Worm (Caenorhabditis elegans): ENCODE measurements around the gene dnj-20.

ce11 chrII:9575670-9576069, 48.3 kb downstream of the dnj-20 start, which contains the start of gene exc-7:
- no peak for TF ChIP-seq F55B11.4 (tag; optimal IDR thresholded peaks at IDR 0.05; ENCODE audit: borderline replicate concordance, insufficient read depth)
- no peak for TF ChIP-seq hmg-1.2 (GFP tag; IDR thresholded peaks at IDR 0.05)
- TF ChIP-seq ztf-28 (GFP tag; IDR thresholded peaks at IDR 0.05): no peak
- no peak for TF ChIP-seq madf-3 (GFP tag; IDR thresholded peaks at IDR 0.05)
- TF ChIP-seq mes-4 (tag; optimal IDR thresholded peaks at IDR 0.05): no peak
- no peak for TF ChIP-seq ztf-25 (GFP tag; IDR thresholded peaks at IDR 0.05)
- TF ChIP-seq tbp1 (GFP tag; optimal IDR thresholded peaks at IDR 0.05): no peak
- no peak for TF ChIP-seq nhr-179 (tag; optimal IDR thresholded peaks at IDR 0.05)
